Fruit fly (Drosophila melanogaster): Measurements from ENCODE around the gene I-t.
A peak's percentile ranks its signal among the peaks of the same experiment; 100 is the strongest.

The I-t gene

DNA sequence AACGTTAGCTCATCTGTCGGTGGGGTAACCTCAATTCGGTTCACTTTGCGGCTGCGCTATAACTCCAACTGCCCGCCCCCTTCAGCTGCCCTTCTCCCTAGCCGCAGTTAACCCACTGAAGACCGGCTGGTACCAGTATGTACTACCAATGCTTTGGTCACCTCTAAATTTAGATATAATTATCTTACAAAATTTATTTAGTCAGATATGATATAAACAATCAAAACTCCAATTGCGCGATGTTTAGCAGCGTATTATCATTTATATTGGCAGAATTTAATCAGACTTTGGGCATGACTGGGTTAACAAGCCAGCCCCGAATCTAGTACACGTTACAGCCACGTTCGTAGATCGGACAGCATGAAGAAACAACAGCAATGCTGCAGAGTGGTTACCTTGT is 42.1 kb upstream of the I-t start (continued):
- TF ChIP-seq fru (optimal IDR thresholded peaks at IDR 0.05) (no peak), amos (GFP tag; IDR thresholded peaks at IDR 0.05; ENCODE audit: partially characterized antibody) (no peak), Atf6 (GFP tag; IDR thresholded peaks at IDR 0.05) (peak; percentile 60; the same call in 1 of the 2 replicates), CG4854 (GFP tag; optimal IDR thresholded peaks at IDR 0.05) (peak; percentile 8), CG11093 (GFP tag; IDR thresholded peaks at IDR 0.05) (no peak), Jarid2 (GFP tag; optimal IDR thresholded peaks at IDR 0.05) (peak; percentile 11), CG31441 (GFP tag; IDR thresholded peaks at IDR 0.05) (peak; percentile 61), PHDP (tag; optimal IDR thresholded peaks at IDR 0.05) (peak; percentile 60), unc-4 (GFP tag; IDR thresholded peaks at IDR 0.05; ENCODE audit: partially characterized antibody) (no peak), gfzf (GFP tag; optimal IDR thresholded peaks at IDR 0.05) (no peak), CG11504 (tag; optimal IDR thresholded peaks at IDR 0.05) (peak; percentile 79), CG7357 (GFP tag; IDR thresholded peaks at IDR 0.05) (peak; percentile 44; the same call in 2 of the 3 replicates), CG6272 (GFP tag; IDR thresholded peaks at IDR 0.05) (no peak), gsb (GFP tag; IDR thresholded peaks at IDR 0.05) (no peak), Atf-2 (GFP tag; optimal IDR thresholded peaks at IDR 0.05) (no peak), caup (GFP tag; optimal IDR thresholded peaks at IDR 0.05; ENCODE audit: severe bottlenecking) (peak; percentile 30), hbn (GFP tag; IDR thresholded peaks at IDR 0.05; ENCODE audit: partially characterized antibody) (no peak), Opbp (GFP tag; IDR thresholded peaks at IDR 0.05; ENCODE audit: partially characterized antibody) (no peak), CG9932 (GFP tag; IDR thresholded peaks at IDR 0.05) (no peak), gsb-n (tag; optimal IDR thresholded peaks at IDR 0.05) (peak; percentile 17), Hr78 (GFP tag; optimal IDR thresholded peaks at IDR 0.05) (peak in 1 of 2 experiments; percentile 27), ewg (GFP tag; optimal IDR thresholded peaks at IDR 0.05) (peak; percentile 31), bab2 (GFP tag; optimal IDR thresholded peaks at IDR 0.05) (no peak), CG1024 (GFP tag; IDR thresholded peaks at IDR 0.05) (no peak), CG1832 (GFP tag; optimal IDR thresholded peaks at IDR 0.05) (no peak), CG6791 (GFP tag; IDR thresholded peaks at IDR 0.05; ENCODE audit: partially characterized antibody) (no peak), Nf-YB (GFP tag; optimal IDR thresholded peaks at IDR 0.05) (peak; percentile 14), Awh (GFP tag; IDR thresholded peaks at IDR 0.05) (peak; percentile 60; the same call in 1 of the 2 replicates), lilli (GFP tag; optimal IDR thresholded peaks at IDR 0.05) (no peak), BEAF-32 (GFP tag; optimal IDR thresholded peaks at IDR 0.05) (no peak), CG11723 (GFP tag; optimal IDR thresholded peaks at IDR 0.05) (peak; percentile 35), Dek (tag; optimal IDR thresholded peaks at IDR 0.05) (peak; percentile 38), CG31365 (tag; optimal IDR thresholded peaks at IDR 0.05) (no peak), CG10543 (GFP tag; optimal IDR thresholded peaks at IDR 0.05) (peak; percentile 30), schlank (tag; optimal IDR thresholded peaks at IDR 0.05) (no peak), sd (tag; optimal IDR thresholded peaks at IDR 0.05) (peak; percentile 22), CG12391 (tag; optimal IDR thresholded peaks at IDR 0.05) (peak; percentile 59), CG17385 (GFP tag; optimal IDR thresholded peaks at IDR 0.05) (peak; percentile 50), CG15269 (tag; optimal IDR thresholded peaks at IDR 0.05) (peak; percentile 83), ham (GFP tag; IDR thresholded peaks at IDR 0.05) (no peak), CG12299 (tag; optimal IDR thresholded peaks at IDR 0.05) (no peak), NfI (GFP tag; optimal IDR thresholded peaks at IDR 0.05) (peak; percentile 46), bigmax (GFP tag; optimal IDR thresholded peaks at IDR 0.05) (no peak), Deaf1 (tag; optimal IDR thresholded peaks at IDR 0.05) (peak; percentile 19), Adf1 (GFP tag; IDR thresholded peaks at IDR 0.05) (no peak), Tbp (GFP tag; optimal IDR thresholded peaks at IDR 0.05) (no peak), dati (GFP tag; IDR thresholded peaks at IDR 0.05) (no peak), CG32532 (GFP tag; IDR thresholded peaks at IDR 0.05) (peak; percentile 38; the same call in 1 of the 2 replicates), disco-r (GFP tag; optimal IDR thresholded peaks at IDR 0.05) (no peak), tap (tag; optimal IDR thresholded peaks at IDR 0.05) (peak; percentile 77)
